Worm (Caenorhabditis elegans) whole organism, L2 larva: ENCODE results near the gene F13E9.13.

Source experiments
- R02D3.7 ChIP-seq: fragments of 150-350 bp; optimal IDR thresholded peaks from 2 replicates; lab custom pipeline; 2014; ENCODE audit warnings: missing biosample characterization, missing genetic modification characterization
- ama-1 ChIP-seq: fragments of 150-350 bp; optimal IDR thresholded peaks from 2 replicates; lab custom pipeline; 2018; ENCODE audit warnings: inconsistent platforms
- ceh-82 ChIP-seq: fragments of 150-350 bp; optimal IDR thresholded peaks from 2 replicates; lab custom pipeline; 2014; ENCODE audit warnings: missing biosample characterization, missing genetic modification characterization
- elt-1 ChIP-seq: fragments of 150-350 bp; optimal IDR thresholded peaks from 2 replicates; lab custom pipeline; 2014; ENCODE audit warnings: missing biosample characterization, missing genetic modification characterization
- elt-3 ChIP-seq: sonication (generic microtip); optimal IDR thresholded peaks from 2 replicates; lab custom pipeline; 2017; ENCODE audit warnings: missing biosample characterization, missing genetic modification characterization
- lin-11 ChIP-seq: fragments of 150-350 bp; sonication (generic microtip); optimal IDR thresholded peaks from 2 replicates; lab custom pipeline; 2014; ENCODE audit warnings: missing biosample characterization, missing genetic modification characterization, inconsistent platforms, mixed read lengths
- lin-13 ChIP-seq: fragments of 150-350 bp; optimal IDR thresholded peaks from 2 replicates; lab custom pipeline; 2014; ENCODE audit warnings: missing biosample characterization, missing genetic modification reagents, missing genetic modification characterization
- mdl-1 ChIP-seq, 2 experiments: fragments of 150-350 bp in 1 of 2; sonication (generic microtip) in 1 of 2; optimal IDR thresholded peaks; 2 replicates each; lab custom pipeline; 2017; ENCODE audit warnings: missing biosample characterization in 2 of 2, missing genetic modification characterization in 2 of 2
- nhr-11 ChIP-seq: fragments of 150-350 bp; optimal IDR thresholded peaks from 2 replicates; lab custom pipeline; 2014; ENCODE audit warnings: missing biosample characterization, missing genetic modification characterization
- nhr-23 ChIP-seq: fragments of 150-350 bp; optimal IDR thresholded peaks from 2 replicates; lab custom pipeline; 2014; ENCODE audit warnings: missing biosample characterization, missing genetic modification reagents, missing genetic modification characterization
- nhr-237 ChIP-seq: fragments of 150-350 bp; optimal IDR thresholded peaks from 2 replicates; lab custom pipeline; 2014; ENCODE audit warnings: missing biosample characterization, missing genetic modification characterization
- unc-39 ChIP-seq: fragments of 150-350 bp; optimal IDR thresholded peaks from 2 replicates; lab custom pipeline; 2014; ENCODE audit warnings: missing biosample characterization, missing genetic modification characterization
- unc-62 ChIP-seq: fragments of 150-350 bp; optimal IDR thresholded peaks from 2 replicates; lab custom pipeline; 2014; ENCODE audit warnings: missing biosample characterization, missing genetic modification reagents, missing genetic modification characterization

ce11 chrIV:10832148-10832547 is 49.2 kb upstream of the F13E9.13 start, which contains the start of gene best-15:
- TF ChIP-seq lin-11 (tag; lab: Kevin White, UChicago) (no peak), R02D3.7 (tag; lab: Kevin White, UChicago) (no peak), nhr-11 (tag; lab: Kevin White, UChicago) (no peak), lin-13 (GFP tag; lab: Kevin White, UChicago) (no peak), ceh-82 (no peak), elt-1 (tag; lab: Kevin White, UChicago) (no peak), unc-39 (tag; lab: Kevin White, UChicago) (no peak), ama-1 (lab: Kevin White, UChicago) (no peak), mdl-1 (tag; optimal IDR thresholded peaks at IDR 0.05; lab: Kevin White, UChicago) (no peak), nhr-237 (tag; lab: Kevin White, UChicago) (no peak), nhr-23 (tag; lab: Kevin White, UChicago) (no peak), unc-62 (no peak), elt-3 (tag; lab: Kevin White, UChicago) (no peak)
